Worm (Caenorhabditis elegans) whole organism, L3 larva: ENCODE results near the gene C25E10.8.

Experiments used
- R02D3.7 ChIP-seq: fragments of 150-350 bp; optimal IDR thresholded peaks from 2 replicates; lab custom pipeline; 2014; ENCODE audit warnings: missing biosample characterization, missing genetic modification characterization
- aly-2 ChIP-seq: fragments of 150-350 bp; optimal IDR thresholded peaks from 2 replicates; lab custom pipeline; 2014; ENCODE audit warnings: missing biosample characterization, missing genetic modification characterization
- ama-1 ChIP-seq: fragments of 150-350 bp; optimal IDR thresholded peaks from 2 replicates; lab custom pipeline; 2018
- ceh-16 ChIP-seq: sonication (generic microtip); optimal IDR thresholded peaks from 2 replicates; lab custom pipeline; 2017; ENCODE audit warnings: missing biosample characterization, missing genetic modification characterization
- ceh-28 ChIP-seq: fragments of 150-350 bp; optimal IDR thresholded peaks from 2 replicates; lab custom pipeline; 2014; ENCODE audit warnings: missing biosample characterization, missing genetic modification reagents, missing genetic modification characterization
- ceh-82 ChIP-seq: fragments of 150-350 bp; optimal IDR thresholded peaks from 2 replicates; lab custom pipeline; 2014; ENCODE audit warnings: missing biosample characterization, missing genetic modification characterization
- daf-12 ChIP-seq: fragments of 150-350 bp; optimal IDR thresholded peaks from 2 replicates; lab custom pipeline; 2014; ENCODE audit warnings: missing biosample characterization, missing genetic modification reagents, missing genetic modification characterization
- egl-27 ChIP-seq: sonication (generic microtip); optimal IDR thresholded peaks from 4 replicates; lab custom pipeline; 2017; ENCODE audit warnings: missing biosample characterization, missing genetic modification reagents, missing genetic modification characterization
- egl-5 ChIP-seq: fragments of 150-350 bp; optimal IDR thresholded peaks from 2 replicates; lab custom pipeline; 2017; ENCODE audit warnings: missing biosample characterization, missing genetic modification reagents, missing genetic modification characterization, inconsistent platforms
- elt-2 ChIP-seq: sonication (generic microtip); optimal IDR thresholded peaks from 2 replicates; lab custom pipeline; 2016; ENCODE audit warnings: missing genetic modification reagents, mild to moderate bottlenecking, missing genetic modification characterization, missing compliant biosample characterization
- elt-3 ChIP-seq, 3 experiments: fragments of 150-350 bp in 1 of 3; sonication (generic microtip) in 2 of 3; optimal IDR thresholded peaks; 2 replicates in 2 of 3; 4 replicates in 1 of 3; lab custom pipeline; 2014 to 2017; ENCODE audit warnings: missing biosample characterization in 3 of 3, missing genetic modification characterization in 3 of 3
- fkh-10 ChIP-seq: sonication (generic microtip); optimal IDR thresholded peaks from 2 replicates; lab custom pipeline; 2017; ENCODE audit warnings: missing biosample characterization, missing genetic modification reagents, missing genetic modification characterization
- fkh-2 ChIP-seq: fragments of 150-350 bp; optimal IDR thresholded peaks from 2 replicates; lab custom pipeline; 2014; ENCODE audit warnings: missing biosample characterization, missing genetic modification reagents, missing genetic modification characterization
- fos-1 ChIP-seq: fragments of 150-350 bp; optimal IDR thresholded peaks from 2 replicates; lab custom pipeline; 2014; ENCODE audit warnings: missing biosample characterization, missing genetic modification characterization
- hmg-11 ChIP-seq: sonication (generic microtip); optimal IDR thresholded peaks from 2 replicates; lab custom pipeline; 2016; ENCODE audit warnings: missing genetic modification characterization, missing compliant biosample characterization
- jun-1 ChIP-seq: fragments of 150-350 bp; optimal IDR thresholded peaks from 2 replicates; lab custom pipeline; 2014; ENCODE audit warnings: missing biosample characterization, missing genetic modification reagents, missing genetic modification characterization
- lin-15B ChIP-seq: fragments of 150-350 bp; optimal IDR thresholded peaks from 2 replicates; lab custom pipeline; 2014; ENCODE audit warnings: missing biosample characterization, missing genetic modification characterization
- lin-39 ChIP-seq: fragments of 150-350 bp; optimal IDR thresholded peaks from 2 replicates; lab custom pipeline; 2018; ENCODE audit warnings: missing biosample characterization, missing genetic modification reagents, missing genetic modification characterization
- mdl-1 ChIP-seq: fragments of 150-350 bp; optimal IDR thresholded peaks from 2 replicates; lab custom pipeline; 2014; ENCODE audit warnings: missing biosample characterization, missing genetic modification characterization
- nfya-1 ChIP-seq: sonication (generic microtip); optimal IDR thresholded peaks from 2 replicates; lab custom pipeline; 2017; ENCODE audit warnings: missing genetic modification characterization, mild to moderate bottlenecking, missing compliant biosample characterization, antibody characterized with exemption, moderate library complexity; ENCODE audit not compliant: insufficient read depth
- nhr-12 ChIP-seq: fragments of 150-350 bp; optimal IDR thresholded peaks from 2 replicates; lab custom pipeline; 2014; ENCODE audit warnings: missing biosample characterization, missing genetic modification characterization
- nhr-23 ChIP-seq: fragments of 150-350 bp; optimal IDR thresholded peaks from 2 replicates; lab custom pipeline; 2014; ENCODE audit warnings: missing biosample characterization, missing genetic modification reagents, missing genetic modification characterization
- nhr-237 ChIP-seq: fragments of 150-350 bp; optimal IDR thresholded peaks from 2 replicates; lab custom pipeline; 2014; ENCODE audit warnings: missing biosample characterization, missing genetic modification characterization
- nhr-25 ChIP-seq: sonication (generic microtip); optimal IDR thresholded peaks from 2 replicates; lab custom pipeline; 2017; ENCODE audit warnings: missing biosample characterization, missing genetic modification characterization
- nhr-28 ChIP-seq: fragments of 150-350 bp; optimal IDR thresholded peaks from 2 replicates; lab custom pipeline; 2014; ENCODE audit warnings: missing biosample characterization, missing genetic modification characterization
- nhr-43 ChIP-seq: sonication (generic microtip); optimal IDR thresholded peaks from 2 replicates; lab custom pipeline; 2016; ENCODE audit warnings: mild to moderate bottlenecking, missing genetic modification characterization, missing compliant biosample characterization; ENCODE audit not compliant: poor library complexity, severe bottlenecking
- nhr-77 ChIP-seq: fragments of 150-350 bp; optimal IDR thresholded peaks from 2 replicates; lab custom pipeline; 2014; ENCODE audit warnings: missing biosample characterization, missing genetic modification characterization
- pha-4 ChIP-seq: fragments of 150-350 bp; optimal IDR thresholded peaks from 2 replicates; lab custom pipeline; 2014; ENCODE audit warnings: missing biosample characterization, missing genetic modification reagents, missing genetic modification characterization
- pqm-1 ChIP-seq: fragments of 150-350 bp; optimal IDR thresholded peaks from 2 replicates; lab custom pipeline; 2017; ENCODE audit warnings: missing biosample characterization, missing genetic modification characterization, inconsistent platforms
- sea-2 ChIP-seq: fragments of 150-350 bp; sonication (generic microtip); optimal IDR thresholded peaks from 4 replicates; lab custom pipeline; 2014; ENCODE audit warnings: missing biosample characterization, missing genetic modification reagents, missing genetic modification characterization
- skn-1 ChIP-seq: fragments of 150-350 bp; optimal IDR thresholded peaks from 2 replicates; lab custom pipeline; 2014; ENCODE audit warnings: missing biosample characterization, missing genetic modification characterization
- snpc-4 ChIP-seq: fragments of 150-350 bp; optimal IDR thresholded peaks from 2 replicates; lab custom pipeline; 2014; ENCODE audit warnings: missing biosample characterization, missing genetic modification characterization
- unc-62 ChIP-seq: fragments of 150-350 bp; sonication (generic microtip); optimal IDR thresholded peaks from 4 replicates; lab custom pipeline; 2014; ENCODE audit warnings: missing biosample characterization, missing genetic modification reagents, missing genetic modification characterization
- zag-1 ChIP-seq: fragments of 150-350 bp; optimal IDR thresholded peaks from 2 replicates; lab custom pipeline; 2014; ENCODE audit warnings: missing biosample characterization, missing genetic modification characterization
- ztf-11 ChIP-seq: fragments of 150-350 bp; optimal IDR thresholded peaks from 2 replicates; lab custom pipeline; 2014; ENCODE audit warnings: missing biosample characterization, missing genetic modification characterization

Gene C25E10.8

DNA sequence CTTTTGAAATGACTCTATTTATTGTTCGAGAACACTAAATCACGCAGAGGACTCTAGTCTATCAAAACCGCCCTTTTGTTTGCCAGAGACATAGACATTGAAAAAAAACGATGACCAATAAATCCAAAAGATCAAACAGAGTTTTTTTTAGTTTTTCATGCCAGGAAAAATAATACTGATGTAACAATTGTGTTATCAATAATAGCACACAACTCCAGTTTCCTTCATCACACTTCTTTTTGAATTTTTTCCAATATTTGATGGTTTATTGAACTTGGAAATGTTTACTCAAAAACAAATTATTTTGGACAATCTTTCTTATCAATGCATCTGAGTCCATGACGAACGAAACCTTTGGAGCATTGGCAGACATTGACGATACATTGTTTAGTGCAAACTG lies at the start of gene C25E10.8:
C25E10.8 (minus strand) TSS at position 101 of the 400 bp plus-strand sequence.
- no peak for TF ChIP-seq pha-4 (tag; lab: Kevin White, UChicago)
- TF ChIP-seq lin-39 (tag; lab: Kevin White, UChicago) = no peak
- TF ChIP-seq fkh-2 = no peak
- TF ChIP-seq mdl-1 = no peak
- no peak for TF ChIP-seq nhr-12 (tag; lab: Kevin White, UChicago)
- TF ChIP-seq nhr-43 (tag; lab: Kevin White, UChicago) = no peak
- TF ChIP-seq egl-27 (tag; lab: Kevin White, UChicago) = no peak
- no peak for TF ChIP-seq lin-15B (tag; lab: Kevin White, UChicago)
- TF ChIP-seq elt-3 (tag; optimal IDR thresholded peaks at IDR 0.05; lab: Kevin White, UChicago) = no peak
- no peak for TF ChIP-seq unc-62 (GFP tag; lab: Kevin White, UChicago)
- no peak for TF ChIP-seq ceh-16 (tag; lab: Kevin White, UChicago)
- no peak for TF ChIP-seq ceh-28 (tag; lab: Kevin White, UChicago)
- no peak for TF ChIP-seq zag-1 (tag; lab: Kevin White, UChicago)
- no peak for TF ChIP-seq fos-1
- TF ChIP-seq ama-1 (lab: Kevin White, UChicago) = no peak
- no peak for TF ChIP-seq nfya-1
- TF ChIP-seq pqm-1 (tag; lab: Kevin White, UChicago) = no peak

DNA sequence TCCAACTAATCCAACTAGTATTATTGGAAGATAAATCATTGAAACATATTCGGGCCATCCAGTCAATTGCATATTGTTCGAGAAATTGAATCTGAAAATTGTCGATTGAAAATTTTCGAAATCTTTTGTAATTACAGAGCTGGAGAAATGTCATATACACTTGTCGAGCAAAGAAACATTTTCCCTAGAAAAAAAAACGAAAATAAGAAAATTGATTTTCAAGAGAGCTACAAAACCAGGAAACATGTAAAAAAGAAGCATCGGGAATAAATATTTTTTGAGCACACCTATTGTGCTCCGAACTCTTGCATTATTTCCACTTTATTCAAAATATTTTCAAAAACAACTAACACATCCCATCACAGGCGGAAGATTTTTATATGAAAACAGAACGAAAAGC lies 47.2 kb upstream of the C25E10.8 start, which contains the start of gene frpr-6:
frpr-6 (minus strand) TSS at position 101 of the 400 bp plus-strand sequence.
- TF ChIP-seq nhr-23 (tag; lab: Kevin White, UChicago) (no peak), daf-12 (tag; lab: Kevin White, UChicago) (no peak), sea-2 (GFP tag; lab: Kevin White, UChicago) (no peak), snpc-4 (tag; lab: Kevin White, UChicago) (no peak), ceh-16 (tag; lab: Kevin White, UChicago) (no peak), skn-1 (tag; lab: Kevin White, UChicago) (no peak), ama-1 (lab: Kevin White, UChicago) (no peak), fkh-2 (no peak), unc-62 (GFP tag; lab: Kevin White, UChicago) (no peak), nhr-237 (tag; lab: Kevin White, UChicago) (no peak), hmg-11 (tag; lab: Kevin White, UChicago) (no peak), ztf-11 (tag; lab: Kevin White, UChicago) (no peak), ceh-82 (tag; lab: Kevin White, UChicago) (no peak), pha-4 (tag; lab: Kevin White, UChicago) (no peak), jun-1 (tag; lab: Kevin White, UChicago) (no peak), nhr-28 (tag; lab: Kevin White, UChicago) (no peak), pqm-1 (tag; lab: Kevin White, UChicago) (no peak), R02D3.7 (tag; lab: Kevin White, UChicago) (no peak), nhr-77 (tag; lab: Kevin White, UChicago) (no peak), fkh-10 (GFP tag; lab: Kevin White, UChicago) (no peak)

DNA sequence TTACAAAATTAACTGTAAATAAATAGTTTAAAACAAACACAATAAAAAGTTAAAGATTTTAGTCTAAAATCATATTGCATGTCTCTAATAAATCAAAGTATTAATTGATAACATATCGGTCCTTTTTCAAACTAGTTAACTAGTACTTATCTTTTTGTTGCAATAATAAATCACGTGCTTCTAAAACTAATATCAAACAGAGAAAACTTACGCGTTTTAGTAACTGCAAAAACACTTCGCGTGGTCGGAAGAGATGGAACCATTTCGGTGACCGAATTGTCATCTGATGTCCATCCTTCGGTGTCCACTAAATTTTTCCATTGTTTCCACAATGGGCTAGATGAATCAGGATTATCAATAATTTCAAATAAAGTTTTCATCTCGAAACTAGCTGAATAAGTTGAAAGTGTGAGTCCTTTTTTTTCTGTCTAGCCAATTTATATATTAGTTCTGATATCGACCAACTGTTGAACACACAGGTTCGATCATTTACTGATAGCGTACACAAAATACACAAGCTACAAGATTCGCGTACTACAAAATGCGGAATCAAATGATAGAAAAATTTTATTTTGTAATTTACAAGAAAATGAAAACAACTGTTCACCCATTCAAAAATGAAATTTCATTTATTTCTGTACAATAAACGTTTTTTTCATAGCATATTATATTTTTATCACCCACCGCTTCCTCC lies 44.6 kb upstream of the C25E10.8 start, which contains the start of gene F21C10.9:
F21C10.9 (minus strand) TSS at position 417 of the 694 bp plus-strand sequence.
- TF ChIP-seq nhr-25 (tag; lab: Kevin White, UChicago) (no peak), pha-4 (tag; lab: Kevin White, UChicago) (peak; percentile 12), elt-2 (peak; percentile 25)

DNA sequence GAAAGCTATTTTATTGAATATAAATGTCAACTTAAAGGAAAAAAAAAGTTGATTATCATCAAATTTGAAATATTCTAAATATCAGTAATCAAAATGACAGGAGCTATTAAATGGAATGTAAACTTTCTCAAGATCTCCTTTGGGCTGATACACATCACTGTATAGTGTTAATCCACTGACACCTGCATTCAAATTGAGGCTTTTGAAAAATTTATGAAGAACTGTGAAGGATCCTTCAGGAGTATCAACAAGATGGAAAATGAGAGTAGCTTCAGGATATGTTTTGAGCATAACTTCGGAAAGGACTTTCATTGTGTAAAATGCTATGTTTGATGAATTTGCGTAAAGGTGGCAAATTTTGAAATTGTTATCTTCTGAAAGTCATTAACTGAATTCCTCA lies 43.3 kb upstream of the C25E10.8 start:
- TF ChIP-seq nhr-23 (tag; lab: Kevin White, UChicago) = no peak
- TF ChIP-seq jun-1 (tag; lab: Kevin White, UChicago) = no peak
- TF ChIP-seq R02D3.7 (tag; lab: Kevin White, UChicago) = no peak
- no peak for TF ChIP-seq egl-5 (tag; lab: Kevin White, UChicago)
- no peak for TF ChIP-seq lin-15B (tag; lab: Kevin White, UChicago)
- no peak for TF ChIP-seq egl-27 (tag; lab: Kevin White, UChicago)
- no peak for TF ChIP-seq nhr-237 (tag; lab: Kevin White, UChicago)
- TF ChIP-seq unc-62 (GFP tag; lab: Kevin White, UChicago) = no peak
- TF ChIP-seq sea-2 (GFP tag; lab: Kevin White, UChicago) = no peak
- no peak for TF ChIP-seq nhr-77 (tag; lab: Kevin White, UChicago)
- TF ChIP-seq elt-2 = no peak
- TF ChIP-seq ama-1 (lab: Kevin White, UChicago) = no peak
- no peak for TF ChIP-seq pha-4 (tag; lab: Kevin White, UChicago)
- TF ChIP-seq lin-39 (tag; lab: Kevin White, UChicago) = no peak
- TF ChIP-seq nhr-12 (tag; lab: Kevin White, UChicago) = no peak
- no peak for TF ChIP-seq skn-1 (tag; lab: Kevin White, UChicago)
- no peak for TF ChIP-seq aly-2 (tag; lab: Kevin White, UChicago)
